Fruit fly (Drosophila melanogaster) whole organism, embryonic: Measurements from ENCODE around the gene CG46465.

Experiments used
- Atf-2 ChIP-seq: fragments of 200-800 bp; sonication (Bioruptor generic); optimal IDR thresholded peaks from 2 replicates; lab custom pipeline; 2016; ENCODE audit warnings: missing biosample characterization, missing genetic modification characterization
- Bgb ChIP-seq: fragments of 200-800 bp; sonication (Bioruptor generic); IDR thresholded peaks from 2 replicates; pipeline ENCODE4 v1.3.6; 2022; ENCODE audit warnings: missing biosample characterization, missing genetic modification characterization; ENCODE audit not compliant: partially characterized antibody
- CG10209 ChIP-seq: fragments of 200-800 bp; sonication (Bioruptor generic); optimal IDR thresholded peaks from 3 replicates; lab custom pipeline; 2017; ENCODE audit warnings: missing biosample characterization, mild to moderate bottlenecking, missing genetic modification characterization, missing genetic modification reagents
- CG10267 ChIP-seq: fragments of 200-800 bp; sonication (Bioruptor generic); optimal IDR thresholded peaks from 2 replicates; lab custom pipeline; 2018; ENCODE audit warnings: missing biosample characterization, mild to moderate bottlenecking, missing genetic modification characterization, moderate library complexity
- CG11695 ChIP-seq: fragments of 200-800 bp; sonication (Bioruptor generic); IDR thresholded peaks from 3 replicates; pipeline ENCODE4 v1.3.6; 2022; ENCODE audit warnings: missing biosample characterization, missing genetic modification characterization
- CG12769 ChIP-seq: fragments of 200-800 bp; sonication (Bioruptor generic); optimal IDR thresholded peaks from 2 replicates; lab custom pipeline; 2019; ENCODE audit warnings: missing biosample characterization, mild to moderate bottlenecking, missing genetic modification characterization, moderate library complexity
- CG14014 ChIP-seq: fragments of 200-800 bp; sonication (Bioruptor generic); IDR thresholded peaks from 2 replicates; pipeline ENCODE4 v1.3.6; 2022; ENCODE audit warnings: missing biosample characterization, missing genetic modification characterization
- CG14860 ChIP-seq: fragments of 200-800 bp; sonication (Bioruptor generic); IDR thresholded peaks from 3 replicates; pipeline ENCODE4 v1.3.6; 2022; ENCODE audit warnings: missing biosample characterization, missing genetic modification characterization; ENCODE audit not compliant: partially characterized antibody
- CG15696 ChIP-seq: fragments of 200-800 bp; sonication (Bioruptor generic); optimal IDR thresholded peaks from 2 replicates; lab custom pipeline; 2019; ENCODE audit warnings: missing biosample characterization, mild to moderate bottlenecking, missing genetic modification characterization, moderate library complexity
- CG17568 ChIP-seq: fragments of 200-800 bp; sonication (Bioruptor generic); optimal IDR thresholded peaks from 2 replicates; lab custom pipeline; 2018; ENCODE audit warnings: missing biosample characterization, mild to moderate bottlenecking, missing genetic modification characterization, moderate library complexity
- CG18599 ChIP-seq: fragments of 200-800 bp; sonication (Bioruptor generic); optimal IDR thresholded peaks from 3 replicates; lab custom pipeline; 2017; ENCODE audit warnings: missing biosample characterization, missing genetic modification characterization, mild to moderate bottlenecking, moderate library complexity, missing genetic modification reagents
- CG2129 ChIP-seq: fragments of 200-800 bp; sonication (Bioruptor generic); IDR thresholded peaks from 2 replicates; pipeline ENCODE4 v1.3.6; 2022; ENCODE audit warnings: missing biosample characterization, missing genetic modification characterization; ENCODE audit not compliant: partially characterized antibody
- CG2199 ChIP-seq: fragments of 200-800 bp; sonication (Bioruptor generic); IDR thresholded peaks from 3 replicates; pipeline ENCODE4 v1.3.6; 2022; ENCODE audit warnings: missing biosample characterization, missing genetic modification characterization
- CG31388 ChIP-seq: fragments of 200-800 bp; sonication (Bioruptor generic); optimal IDR thresholded peaks from 2 replicates; lab custom pipeline; 2016; ENCODE audit warnings: missing biosample characterization, missing genetic modification characterization
- CG3407 ChIP-seq: fragments of 200-800 bp; sonication (Bioruptor generic); optimal IDR thresholded peaks from 2 replicates; lab custom pipeline; 2018; ENCODE audit warnings: missing biosample characterization, mild to moderate bottlenecking, missing genetic modification characterization
- CG3838 ChIP-seq: fragments of 200-800 bp; sonication (Bioruptor generic); optimal IDR thresholded peaks from 3 replicates; lab custom pipeline; 2016; ENCODE audit warnings: missing biosample characterization, missing genetic modification characterization
- CG43689 ChIP-seq: fragments of 200-800 bp; sonication (Bioruptor generic); IDR thresholded peaks from 2 replicates; pipeline ENCODE4 v1.3.6; 2022; ENCODE audit warnings: missing biosample characterization, missing genetic modification characterization
- CG5180 ChIP-seq: fragments of 200-800 bp; sonication (Bioruptor generic); optimal IDR thresholded peaks from 3 replicates; lab custom pipeline; 2017; ENCODE audit warnings: missing biosample characterization, missing genetic modification characterization, mild to moderate bottlenecking, moderate library complexity, missing genetic modification reagents
- CG6791 ChIP-seq: fragments of 200-800 bp; sonication (Bioruptor generic); IDR thresholded peaks from 3 replicates; pipeline ENCODE4 v1.3.6; 2022; ENCODE audit warnings: missing biosample characterization, missing genetic modification characterization; ENCODE audit not compliant: partially characterized antibody
- CG8944 ChIP-seq: fragments of 200-800 bp; sonication (Bioruptor generic); optimal IDR thresholded peaks from 3 replicates; lab custom pipeline; 2016; ENCODE audit warnings: missing biosample characterization, missing genetic modification characterization
- CG9609 ChIP-seq: fragments of 200-800 bp; sonication (Bioruptor generic); optimal IDR thresholded peaks from 3 replicates; lab custom pipeline; 2016; ENCODE audit warnings: missing biosample characterization, missing genetic modification characterization
- CG9932 ChIP-seq: fragments of 200-800 bp; sonication (Bioruptor generic); IDR thresholded peaks from 2 replicates; pipeline ENCODE4 v1.3.6; 2022; ENCODE audit warnings: missing biosample characterization, missing genetic modification characterization
- Deaf1 ChIP-seq: fragments of 200-800 bp; optimal IDR thresholded peaks from 3 replicates; lab custom pipeline; 2019; ENCODE audit warnings: missing biosample characterization, mild to moderate bottlenecking, missing genetic modification characterization, moderate library complexity
- E2f2 ChIP-seq: fragments of 200-800 bp; sonication (Bioruptor generic); IDR thresholded peaks from 2 replicates; pipeline ENCODE4 v1.3.6; 2022; ENCODE audit warnings: missing biosample characterization, missing genetic modification characterization
- ERR ChIP-seq: fragments of 200-800 bp; sonication (Bioruptor generic); optimal IDR thresholded peaks from 2 replicates; lab custom pipeline; 2016; ENCODE audit warnings: missing biosample characterization, missing genetic modification characterization
- Elba2 ChIP-seq: fragments of 200-800 bp; sonication (Bioruptor generic); optimal IDR thresholded peaks from 3 replicates; lab custom pipeline; 2016; ENCODE audit warnings: missing biosample characterization, missing genetic modification characterization
- Ets97D ChIP-seq: fragments of 200-800 bp; sonication (Bioruptor generic); optimal IDR thresholded peaks from 3 replicates; lab custom pipeline; 2016; ENCODE audit warnings: missing biosample characterization, missing genetic modification characterization
- Nf-YC ChIP-seq: fragments of 200-800 bp; optimal IDR thresholded peaks from 3 replicates; lab custom pipeline; 2019; ENCODE audit warnings: missing biosample characterization, mild to moderate bottlenecking, missing genetic modification characterization, moderate library complexity
- abd-A ChIP-seq: fragments of 200-800 bp; sonication (Bioruptor generic); optimal IDR thresholded peaks from 3 replicates; lab custom pipeline; 2019; ENCODE audit warnings: missing biosample characterization, mild to moderate bottlenecking, missing genetic modification characterization, moderate library complexity
- ac ChIP-seq: fragments of 200-800 bp; sonication (Bioruptor generic); optimal IDR thresholded peaks from 3 replicates; lab custom pipeline; 2017; ENCODE audit warnings: missing biosample characterization, mild to moderate bottlenecking, missing genetic modification characterization
- ara ChIP-seq: fragments of 200-800 bp; sonication (Bioruptor generic); IDR thresholded peaks from 2 replicates; pipeline ENCODE4 v1.3.6; 2022; ENCODE audit warnings: missing biosample characterization, missing genetic modification characterization
- bcd ChIP-seq: fragments of 200-800 bp; sonication (Bioruptor generic); optimal IDR thresholded peaks from 2 replicates; lab custom pipeline; 2017; ENCODE audit warnings: missing biosample characterization, mild to moderate bottlenecking, missing genetic modification characterization
- cad ChIP-seq: fragments of >200 bp; optimal IDR thresholded peaks from 2 replicates; lab custom pipeline; 2017; ENCODE audit warnings: missing biosample characterization, missing genetic modification characterization
- cg ChIP-seq: fragments of 200-800 bp; sonication (Bioruptor generic); optimal IDR thresholded peaks from 3 replicates; lab custom pipeline; 2019; ENCODE audit warnings: missing biosample characterization, mild to moderate bottlenecking, missing genetic modification characterization, moderate library complexity
- chn ChIP-seq: fragments of 200-800 bp; sonication (Bioruptor generic); optimal IDR thresholded peaks from 2 replicates; lab custom pipeline; 2016; ENCODE audit warnings: missing biosample characterization, missing genetic modification characterization
- corto ChIP-seq: fragments of 200-800 bp; sonication (Bioruptor generic); optimal IDR thresholded peaks from 2 replicates; lab custom pipeline; 2016; ENCODE audit warnings: missing biosample characterization, mild to moderate bottlenecking, missing genetic modification characterization, moderate library complexity
- danr ChIP-seq: fragments of 200-800 bp; sonication (Bioruptor generic); IDR thresholded peaks from 2 replicates; pipeline ENCODE4 v1.3.6; 2022; ENCODE audit warnings: missing biosample characterization, missing genetic modification characterization
- dysf ChIP-seq: fragments of 200-800 bp; sonication (Bioruptor generic); IDR thresholded peaks from 3 replicates; pipeline ENCODE4 v1.3.6; 2022; ENCODE audit warnings: missing biosample characterization, missing genetic modification characterization
- exex ChIP-seq: fragments of 200-800 bp; sonication (Bioruptor generic); optimal IDR thresholded peaks from 4 replicates; lab custom pipeline; 2018; ENCODE audit warnings: missing biosample characterization, mild to moderate bottlenecking, missing genetic modification characterization, moderate library complexity
- hkb ChIP-seq, 2 experiments: fragments of 200-800 bp in 1 of 2; fragments of >200 bp in 1 of 2; sonication (Bioruptor generic) in 1 of 2; IDR thresholded peaks in 1 of 2; optimal IDR thresholded peaks in 1 of 2; 2 replicates each; pipeline versions ENCODE4 v1.3.6 to Lab custom; 2017 to 2022; ENCODE audit warnings: missing biosample characterization in 1 of 2, missing genetic modification characterization in 1 of 2
- kni ChIP-seq: fragments of 200-800 bp; sonication (Bioruptor generic); optimal IDR thresholded peaks from 3 replicates; lab custom pipeline; 2017; ENCODE audit warnings: mild to moderate bottlenecking, missing biosample characterization, missing genetic modification reagents, missing genetic modification characterization
- nmo ChIP-seq: fragments of 200-800 bp; sonication (Bioruptor generic); optimal IDR thresholded peaks from 2 replicates; lab custom pipeline; 2018; ENCODE audit warnings: missing biosample characterization, mild to moderate bottlenecking, missing genetic modification characterization, moderate library complexity
- odd ChIP-seq: fragments of 200-800 bp; sonication (Bioruptor generic); optimal IDR thresholded peaks from 2 replicates; lab custom pipeline; 2017; ENCODE audit warnings: missing biosample characterization, mild to moderate bottlenecking, missing genetic modification characterization
- repo ChIP-seq: fragments of 200-800 bp; sonication (Bioruptor generic); optimal IDR thresholded peaks from 2 replicates; lab custom pipeline; 2016; ENCODE audit warnings: missing biosample characterization, missing genetic modification characterization
- salm ChIP-seq: fragments of 200-800 bp; sonication (Bioruptor generic); optimal IDR thresholded peaks from 2 replicates; lab custom pipeline; 2018; ENCODE audit warnings: missing biosample characterization, mild to moderate bottlenecking, missing genetic modification characterization
- unc-4 ChIP-seq: fragments of 200-800 bp; sonication (Bioruptor generic); IDR thresholded peaks from 2 replicates; pipeline ENCODE4 v1.3.6; 2022; ENCODE audit warnings: missing biosample characterization, missing genetic modification characterization; ENCODE audit not compliant: partially characterized antibody

CG46465 gene

DNA sequence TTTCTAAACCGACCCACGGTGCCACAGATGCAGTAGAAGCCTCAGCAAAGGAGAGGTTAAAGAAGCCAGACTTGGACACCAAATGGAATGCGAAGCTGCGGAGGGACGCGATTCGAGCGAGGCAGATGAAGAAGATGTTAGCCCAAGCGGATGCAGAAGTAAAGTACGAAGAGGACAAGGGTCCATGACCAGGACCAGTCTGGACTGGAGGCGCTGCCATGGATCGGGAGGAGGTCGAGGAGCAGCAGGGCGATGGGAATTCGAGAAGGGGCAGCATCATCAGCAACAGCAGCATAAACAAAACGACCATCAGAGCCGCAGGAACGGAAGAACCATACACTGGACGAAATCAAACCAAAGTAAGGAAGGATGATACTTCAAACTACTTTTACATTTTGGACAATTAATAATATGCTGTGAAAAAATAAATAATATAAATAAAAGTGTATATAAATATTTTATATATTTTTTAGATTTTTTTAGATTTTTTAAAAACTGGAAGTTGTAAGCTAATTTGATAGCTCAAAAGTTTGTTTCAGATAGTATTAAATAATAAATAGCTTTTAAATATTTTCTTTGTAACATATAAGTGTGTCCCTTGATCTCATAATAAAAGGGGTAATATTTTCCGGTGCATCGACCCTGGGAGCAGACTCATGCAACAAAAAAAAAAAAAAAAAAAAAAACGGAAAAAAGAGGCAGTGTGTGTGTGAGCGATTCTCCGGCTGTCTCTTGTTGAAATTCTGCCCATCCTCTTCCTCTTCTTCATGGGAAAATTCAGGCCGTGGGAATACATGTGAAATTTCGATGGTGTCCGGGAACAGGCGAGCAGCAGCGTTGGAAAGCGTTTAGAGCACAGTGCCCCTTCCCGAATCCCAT, 45.4 kb upstream of the CG46465 start (continued):
- TF ChIP-seq CG10209 (GFP tag; lab: Kevin White, UChicago) (peak; percentile 15), bcd (GFP tag; lab: Kevin White, UChicago) (no peak), hkb (optimal IDR thresholded peaks at IDR 0.05; lab: Kevin White, UChicago) (no peak), hkb (GFP tag; IDR thresholded peaks at IDR 0.05; lab: Robert Waterston, UW) (0 out of 2 replicates have a peak, but pooled peaks have one; percentile 7), CG15696 (peak; percentile 59), danr (GFP tag; lab: Robert Waterston, UW) (no peak), repo (GFP tag; lab: Kevin White, UChicago) (no peak), CG14014 (GFP tag; lab: Robert Waterston, UW) (0 out of 2 replicates have a peak, but pooled peaks have one; percentile 29), CG5180 (GFP tag; lab: Kevin White, UChicago) (no peak), CG18599 (GFP tag; lab: Kevin White, UChicago) (no peak), CG43689 (GFP tag; lab: Robert Waterston, UW) (no peak), CG3407 (GFP tag; lab: Kevin White, UChicago) (no peak)

DNA sequence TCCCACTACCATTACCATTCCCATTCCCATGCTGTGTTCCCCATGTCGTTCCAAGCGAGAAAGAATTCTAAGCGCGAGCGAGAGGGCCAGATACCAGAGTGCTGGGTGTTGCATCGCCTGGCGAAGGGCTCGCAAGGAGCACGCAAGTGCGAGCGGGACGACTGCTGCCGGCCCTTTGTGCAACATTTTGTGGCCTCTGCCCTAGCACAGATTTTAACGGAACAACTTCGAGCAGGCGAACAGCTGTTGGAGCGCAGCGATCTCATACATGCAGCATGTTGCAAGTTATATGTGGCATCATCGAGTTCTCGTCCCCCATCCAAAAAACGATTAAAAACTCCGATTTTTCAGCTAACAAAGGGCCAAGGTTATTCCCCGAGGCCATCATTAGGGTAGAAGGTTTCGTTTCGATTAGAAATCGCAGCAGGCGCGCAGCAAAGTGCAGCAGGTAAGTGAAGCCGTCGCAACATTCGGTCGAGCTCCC, 44.7 kb upstream of the CG46465 start:
- TF ChIP-seq CG12769 (tag; lab: Kevin White, UChicago): peak; percentile 39
- no peak for TF ChIP-seq CG9932 (GFP tag; lab: Robert Waterston, UW)
- no peak for TF ChIP-seq CG17568 (GFP tag; lab: Kevin White, UChicago)
- no peak for TF ChIP-seq CG10267 (tag; lab: Kevin White, UChicago)
- TF ChIP-seq odd (GFP tag; lab: Kevin White, UChicago): no peak
- no peak for TF ChIP-seq CG31388
- no peak for TF ChIP-seq Atf-2
- TF ChIP-seq ERR (GFP tag; lab: Kevin White, UChicago): no peak
- no peak for TF ChIP-seq E2f2 (GFP tag; lab: Robert Waterston, UW)
- TF ChIP-seq CG8944 (GFP tag; lab: Kevin White, UChicago): no peak
- no peak for TF ChIP-seq CG11695 (GFP tag; lab: Robert Waterston, UW)
- peak; percentile 33 for TF ChIP-seq Deaf1
- no peak for TF ChIP-seq salm
- TF ChIP-seq ara (GFP tag; lab: Robert Waterston, UW): no peak
- no peak for TF ChIP-seq corto (GFP tag; lab: Kevin White, UChicago)
- TF ChIP-seq dysf: no peak
- no peak for TF ChIP-seq CG2129
- TF ChIP-seq chn (GFP tag; lab: Kevin White, UChicago): peak; percentile 37
- TF ChIP-seq cad: no peak
- TF ChIP-seq CG9609 (GFP tag; lab: Kevin White, UChicago): no peak
- TF ChIP-seq ac (GFP tag; lab: Kevin White, UChicago): no peak
- peak; percentile 100 for TF ChIP-seq kni (GFP tag; lab: Kevin White, UChicago)
- no peak for TF ChIP-seq Elba2
- TF ChIP-seq CG2199 (GFP tag; lab: Robert Waterston, UW): peak; percentile 84; the same call in 1 of the 3 replicates
- TF ChIP-seq exex (tag; lab: Kevin White, UChicago): no peak
- peak; percentile 10 for TF ChIP-seq Nf-YC (tag; lab: Kevin White, UChicago)
- TF ChIP-seq Bgb (GFP tag; lab: Robert Waterston, UW): 0 out of 2 replicates have a peak, but pooled peaks have one; percentile 18
- peak; percentile 97 for TF ChIP-seq abd-A (tag; lab: Kevin White, UChicago)
- TF ChIP-seq CG3838 (GFP tag; lab: Kevin White, UChicago): peak; percentile 92
- TF ChIP-seq cg (GFP tag; lab: Kevin White, UChicago): peak; percentile 35
- 0 out of 2 replicates have a peak, but pooled peaks have one; percentile 22 for TF ChIP-seq unc-4 (GFP tag; lab: Robert Waterston, UW)
- TF ChIP-seq Ets97D (GFP tag; lab: Kevin White, UChicago): no peak
- TF ChIP-seq CG14860 (GFP tag; lab: Robert Waterston, UW): peak; percentile 29; the same call in 1 of the 3 replicates
- no peak for TF ChIP-seq nmo (GFP tag; lab: Kevin White, UChicago)
- peak; percentile 73 for TF ChIP-seq CG6791 (GFP tag; lab: Robert Waterston, UW)
